Fruit fly (Drosophila melanogaster) whole organism, prepupa: Measurements from ENCODE around the gene bol.

Experiments
- Blimp-1 ChIP-seq: fragments of 200-800 bp; sonication (Bioruptor generic); optimal IDR thresholded peaks from 3 replicates; lab custom pipeline; 2017; ENCODE audit warnings: missing biosample characterization, missing genetic modification characterization, mild to moderate bottlenecking, moderate library complexity, missing genetic modification reagents
- CG10631 ChIP-seq: fragments of 200-800 bp; sonication (Bioruptor generic); optimal IDR thresholded peaks from 2 replicates; lab custom pipeline; 2016; ENCODE audit warnings: missing biosample characterization, missing genetic modification characterization
- CG10669 ChIP-seq: fragments of 200-800 bp; sonication (Bioruptor generic); optimal IDR thresholded peaks from 3 replicates; lab custom pipeline; 2018; ENCODE audit warnings: missing biosample characterization, mild to moderate bottlenecking, missing genetic modification characterization, moderate library complexity
- CG11762 ChIP-seq: fragments of 200-800 bp; sonication (Bioruptor generic); optimal IDR thresholded peaks from 3 replicates; lab custom pipeline; 2016; ENCODE audit warnings: missing biosample characterization, missing genetic modification characterization; ENCODE audit not compliant: insufficient read depth
- CG15336 ChIP-seq: fragments of 200-800 bp; sonication (Bioruptor generic); IDR thresholded peaks from 2 replicates; pipeline ENCODE4 v1.3.6; 2022; ENCODE audit warnings: missing biosample characterization, missing genetic modification characterization
- CG1621 ChIP-seq: fragments of 200-800 bp; sonication (Bioruptor generic); optimal IDR thresholded peaks from 3 replicates; lab custom pipeline; 2018; ENCODE audit warnings: missing biosample characterization, mild to moderate bottlenecking, missing genetic modification characterization
- CG3032 ChIP-seq: fragments of 200-800 bp; optimal IDR thresholded peaks from 2 replicates; lab custom pipeline; 2019; ENCODE audit warnings: missing biosample characterization, mild to moderate bottlenecking, missing genetic modification characterization, moderate library complexity
- CG31627 ChIP-seq: fragments of 200-800 bp; sonication (Bioruptor generic); optimal IDR thresholded peaks from 3 replicates; lab custom pipeline; 2016; ENCODE audit warnings: missing biosample characterization, missing genetic modification characterization
- CG3919 ChIP-seq: fragments of 200-800 bp; sonication (Bioruptor generic); optimal IDR thresholded peaks from 3 replicates; lab custom pipeline; 2016; ENCODE audit warnings: missing biosample characterization, missing genetic modification characterization
- CG4318 ChIP-seq: fragments of 200-800 bp; sonication (Bioruptor generic); optimal IDR thresholded peaks from 3 replicates; lab custom pipeline; 2017; ENCODE audit warnings: missing biosample characterization, mild to moderate bottlenecking, missing genetic modification characterization
- CG6163 ChIP-seq: fragments of 200-800 bp; sonication (Bioruptor generic); IDR thresholded peaks from 3 replicates; pipeline ENCODE4 v1.3.6; 2022; ENCODE audit warnings: missing biosample characterization, missing genetic modification characterization
- CG6808 ChIP-seq: fragments of 200-800 bp; sonication (Bioruptor generic); optimal IDR thresholded peaks from 3 replicates; lab custom pipeline; 2017; ENCODE audit warnings: missing biosample characterization, missing genetic modification characterization, mild to moderate bottlenecking, moderate library complexity, missing genetic modification reagents
- CG6854 ChIP-seq: fragments of 200-800 bp; sonication (Bioruptor generic); optimal IDR thresholded peaks from 2 replicates; lab custom pipeline; 2017; ENCODE audit warnings: missing biosample characterization, mild to moderate bottlenecking, missing genetic modification characterization
- CG7368 ChIP-seq: fragments of 200-800 bp; sonication (Bioruptor generic); optimal IDR thresholded peaks from 3 replicates; lab custom pipeline; 2016; ENCODE audit warnings: missing biosample characterization, missing genetic modification characterization
- CG8319 ChIP-seq: fragments of 200-800 bp; sonication (Bioruptor generic); optimal IDR thresholded peaks from 3 replicates; lab custom pipeline; 2016; ENCODE audit warnings: missing biosample characterization, missing genetic modification characterization
- CG8632 ChIP-seq: fragments of 200-800 bp; sonication (Bioruptor generic); optimal IDR thresholded peaks from 3 replicates; lab custom pipeline; 2016; ENCODE audit warnings: missing biosample characterization, missing genetic modification characterization
- Eip93F ChIP-seq: fragments of 200-800 bp; sonication (Bioruptor generic); optimal IDR thresholded peaks from 2 replicates; lab custom pipeline; 2016; ENCODE audit warnings: missing biosample characterization, mild to moderate bottlenecking, missing genetic modification characterization
- Ets96B ChIP-seq: fragments of 200-800 bp; optimal IDR thresholded peaks from 2 replicates; lab custom pipeline; 2019; ENCODE audit warnings: missing biosample characterization, mild to moderate bottlenecking, missing genetic modification characterization, moderate library complexity
- Gug ChIP-seq: fragments of 200-800 bp; sonication (Bioruptor generic); IDR thresholded peaks from 2 replicates; pipeline ENCODE4 v1.3.6; 2022; ENCODE audit warnings: missing biosample characterization, missing genetic modification characterization
- Hr38 ChIP-seq: sonication (Bioruptor generic); optimal IDR thresholded peaks from 2 replicates; lab custom pipeline; 2016; ENCODE audit warnings: missing biosample characterization, missing genetic modification characterization
- Hr39 ChIP-seq: fragments of 200-800 bp; sonication (Bioruptor generic); optimal IDR thresholded peaks from 2 replicates; lab custom pipeline; 2016; ENCODE audit warnings: missing biosample characterization, missing genetic modification characterization
- Hr4 ChIP-seq: fragments of 200-800 bp; sonication (Bioruptor generic); optimal IDR thresholded peaks from 3 replicates; lab custom pipeline; 2016; ENCODE audit warnings: missing biosample characterization, missing genetic modification characterization
- Lpt ChIP-seq: fragments of 200-800 bp; sonication (Bioruptor generic); optimal IDR thresholded peaks from 3 replicates; lab custom pipeline; 2016; ENCODE audit warnings: missing biosample characterization, missing genetic modification characterization
- Met ChIP-seq: fragments of 200-800 bp; sonication (Bioruptor generic); optimal IDR thresholded peaks from 3 replicates; lab custom pipeline; 2016; ENCODE audit warnings: missing biosample characterization, missing genetic modification characterization
- OdsH ChIP-seq: fragments of 200-800 bp; sonication (Bioruptor generic); optimal IDR thresholded peaks from 3 replicates; lab custom pipeline; 2016; ENCODE audit warnings: missing biosample characterization, missing genetic modification characterization
- Smox ChIP-seq: fragments of 200-800 bp; sonication (Bioruptor generic); optimal IDR thresholded peaks from 3 replicates; lab custom pipeline; 2016; ENCODE audit warnings: missing biosample characterization, missing genetic modification characterization
- Sox102F ChIP-seq: fragments of 200-800 bp; sonication (Bioruptor generic); optimal IDR thresholded peaks from 2 replicates; lab custom pipeline; 2016; ENCODE audit warnings: missing biosample characterization, mild to moderate bottlenecking, missing genetic modification characterization
- Sox14 ChIP-seq: fragments of 200-800 bp; sonication (Bioruptor generic); optimal IDR thresholded peaks from 3 replicates; lab custom pipeline; 2016; ENCODE audit warnings: missing biosample characterization, missing genetic modification characterization
- Sox15 ChIP-seq: fragments of 200-800 bp; sonication (Bioruptor generic); optimal IDR thresholded peaks from 3 replicates; lab custom pipeline; 2016; ENCODE audit warnings: missing biosample characterization, missing genetic modification characterization
- acj6 ChIP-seq: fragments of 200-800 bp; sonication (Bioruptor generic); optimal IDR thresholded peaks from 3 replicates; lab custom pipeline; 2016; ENCODE audit warnings: missing biosample characterization, missing genetic modification characterization
- dsx ChIP-seq: fragments of 200-800 bp; optimal IDR thresholded peaks from 3 replicates; lab custom pipeline; 2019; ENCODE audit warnings: missing biosample characterization, mild to moderate bottlenecking, missing genetic modification characterization, moderate library complexity; ENCODE audit not compliant: poor library complexity, severe bottlenecking
- eg ChIP-seq: fragments of 200-800 bp; sonication (Bioruptor generic); IDR thresholded peaks from 3 replicates; pipeline ENCODE4 v1.3.6; 2022; ENCODE audit warnings: missing biosample characterization, missing genetic modification characterization
- esn ChIP-seq: fragments of 200-800 bp; sonication (Bioruptor generic); optimal IDR thresholded peaks from 2 replicates; lab custom pipeline; 2016; ENCODE audit warnings: missing biosample characterization, mild to moderate bottlenecking, missing genetic modification characterization, moderate library complexity
- fd59A ChIP-seq: fragments of 200-800 bp; sonication (Bioruptor generic); optimal IDR thresholded peaks from 2 replicates; lab custom pipeline; 2017; ENCODE audit warnings: missing biosample characterization, mild to moderate bottlenecking, missing genetic modification characterization, missing genetic modification reagents
- fd85E ChIP-seq: fragments of 200-800 bp; sonication (Bioruptor generic); optimal IDR thresholded peaks from 3 replicates; lab custom pipeline; 2016; ENCODE audit warnings: missing biosample characterization, missing genetic modification characterization
- fkh ChIP-seq: fragments of 200-800 bp; sonication (Bioruptor generic); optimal IDR thresholded peaks from 3 replicates; lab custom pipeline; 2017; ENCODE audit warnings: missing biosample characterization, mild to moderate bottlenecking, missing genetic modification characterization, moderate library complexity
- lz ChIP-seq: fragments of 200-800 bp; sonication (Bioruptor generic); optimal IDR thresholded peaks from 3 replicates; lab custom pipeline; 2016; ENCODE audit warnings: missing biosample characterization, missing genetic modification characterization
- net ChIP-seq: fragments of 200-800 bp; sonication (Bioruptor generic); optimal IDR thresholded peaks from 3 replicates; lab custom pipeline; 2016; ENCODE audit warnings: missing biosample characterization, missing genetic modification characterization
- pdm3 ChIP-seq: fragments of 200-800 bp; sonication (Bioruptor generic); optimal IDR thresholded peaks from 3 replicates; lab custom pipeline; 2016; ENCODE audit warnings: missing biosample characterization, missing genetic modification characterization
- salr ChIP-seq, 2 experiments: fragments of 200-800 bp; sonication (Bioruptor generic); optimal IDR thresholded peaks; 3 replicates each; lab custom pipeline; 2016 to 2018; ENCODE audit warnings: missing biosample characterization in 2 of 2, missing genetic modification characterization in 2 of 2, mild to moderate bottlenecking in 1 of 2
- spab ChIP-seq: fragments of 200-800 bp; sonication (Bioruptor generic); optimal IDR thresholded peaks from 2 replicates; lab custom pipeline; 2017; ENCODE audit warnings: missing biosample characterization, mild to moderate bottlenecking, missing genetic modification characterization, missing genetic modification reagents
- ss ChIP-seq, 2 experiments: fragments of 200-800 bp; sonication (Bioruptor generic); optimal IDR thresholded peaks; 2 replicates in 1 of 2; 3 replicates in 1 of 2; lab custom pipeline; 2017 to 2018; ENCODE audit warnings: mild to moderate bottlenecking in 2 of 2, missing biosample characterization in 2 of 2, missing genetic modification characterization in 2 of 2, moderate library complexity in 1 of 2
- svp ChIP-seq: fragments of 200-800 bp; sonication (Bioruptor generic); peaks from one replicate; lab custom pipeline; 2016; ENCODE audit warnings: missing biosample characterization, missing genetic modification characterization
- topi ChIP-seq: fragments of 200-800 bp; sonication (Bioruptor generic); optimal IDR thresholded peaks from 3 replicates; lab custom pipeline; 2016; ENCODE audit warnings: missing biosample characterization, missing genetic modification characterization
- vri ChIP-seq: fragments of 200-800 bp; sonication (Bioruptor generic); optimal IDR thresholded peaks from 3 replicates; lab custom pipeline; 2016; ENCODE audit warnings: missing biosample characterization, mild to moderate bottlenecking, missing genetic modification characterization

The bol gene

dm6 chr3L:9074882-9075281, 59.3 kb downstream of the bol start:
- TF ChIP-seq svp (GFP tag; lab: Kevin White, UChicago), result peak; percentile 88
- TF ChIP-seq fd85E (GFP tag; lab: Kevin White, UChicago), result no peak
- no peak for TF ChIP-seq CG10669 (GFP tag; lab: Kevin White, UChicago)

DNA sequence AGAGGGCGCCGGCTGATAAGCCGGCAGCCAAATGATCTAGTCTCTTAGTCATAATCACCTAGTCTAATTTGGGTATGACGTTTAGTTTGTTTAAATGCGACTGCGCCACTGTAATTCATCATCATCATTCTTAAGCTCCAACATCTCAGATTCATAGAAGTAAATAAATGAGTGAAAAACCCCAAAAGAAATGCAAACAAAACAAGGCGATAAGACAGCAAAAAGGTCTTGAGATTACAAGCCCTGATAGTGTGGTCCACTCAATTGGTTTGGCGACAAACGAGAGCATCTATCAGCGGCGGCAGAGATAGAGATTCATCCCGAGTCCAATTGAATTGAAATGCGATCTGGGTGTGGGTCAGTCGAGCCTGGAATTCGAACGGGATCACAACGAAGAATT, 59.9 kb downstream of the bol start, which contains the start of gene teq:
Gene teq, plus strand, starts transcription at position 359 of the 400 bp plus-strand sequence.
- TF ChIP-seq svp (GFP tag; lab: Kevin White, UChicago) (peak; percentile 81), Blimp-1 (GFP tag; lab: Kevin White, UChicago) (no peak), dsx (GFP tag; lab: Kevin White, UChicago) (no peak), fkh (GFP tag; lab: Kevin White, UChicago) (peak; percentile 6)

dm6 chr3L:9072731-9073385, 61.3 kb downstream of the bol start, which contains the start of the genes CG4911 and CG4942:
CG4911 (minus strand) TSS chr3L:9072731.
CG4942 (plus strand) TSS chr3L:9073105.
- TF ChIP-seq CG31627 (GFP tag; lab: Kevin White, UChicago) (peak; percentile 83), CG6808 (GFP tag; lab: Kevin White, UChicago) (no peak), Blimp-1 (GFP tag; lab: Kevin White, UChicago) (peak; percentile 18), CG3032 (peak; percentile 70), OdsH (GFP tag; lab: Kevin White, UChicago) (peak; percentile 67), ss (GFP tag; optimal IDR thresholded peaks at IDR 0.05; lab: Kevin White, UChicago) (no peak), fd85E (GFP tag; lab: Kevin White, UChicago) (no peak), lz (GFP tag; lab: Kevin White, UChicago) (peak; percentile 60), Sox102F (GFP tag; lab: Kevin White, UChicago) (peak; percentile 55), vri (peak; percentile 65), Lpt (peak; percentile 22), net (GFP tag; lab: Kevin White, UChicago) (no peak), eg (GFP tag; lab: Robert Waterston, UW) (peak; percentile 81), CG6163 (GFP tag; lab: Robert Waterston, UW) (peak; percentile 55; the same call in 1 of the 3 replicates), fd59A (GFP tag; lab: Kevin White, UChicago) (peak; percentile 15), CG8632 (GFP tag; lab: Kevin White, UChicago) (peak; percentile 39), Gug (peak; percentile 57), CG6854 (GFP tag; lab: Kevin White, UChicago) (no peak), spab (GFP tag; lab: Kevin White, UChicago) (no peak), CG8319 (GFP tag; lab: Kevin White, UChicago) (peak; percentile 46), Ets96B (peak; percentile 40), CG11762 (GFP tag; lab: Kevin White, UChicago) (peak; percentile 47), CG7368 (GFP tag; lab: Kevin White, UChicago) (no peak), acj6 (GFP tag; lab: Kevin White, UChicago) (peak; percentile 72), salr (GFP tag; optimal IDR thresholded peaks at IDR 0.05; lab: Kevin White, UChicago) (peak in 1 of 2 experiments; percentile 65), Sox14 (peak; percentile 79), CG3919 (GFP tag; lab: Kevin White, UChicago) (peak; percentile 53), Smox (no peak), Met (GFP tag; lab: Kevin White, UChicago) (peak; percentile 68), CG15336 (GFP tag; lab: Robert Waterston, UW) (peak; percentile 52; the same call in 1 of the 2 replicates), CG10631 (GFP tag; lab: Kevin White, UChicago) (peak; percentile 62), Hr39 (GFP tag; lab: Kevin White, UChicago) (peak; percentile 87), CG10669 (GFP tag; lab: Kevin White, UChicago) (no peak), CG4318 (peak; percentile 37), fkh (GFP tag; lab: Kevin White, UChicago) (peak; percentile 2), esn (GFP tag; lab: Kevin White, UChicago) (peak; percentile 64), Eip93F (GFP tag; lab: Kevin White, UChicago) (no peak), Hr38 (GFP tag; lab: Kevin White, UChicago) (no peak), CG1621 (tag; lab: Kevin White, UChicago) (no peak), Hr4 (peak; percentile 82), pdm3 (peak; percentile 74), topi (peak; percentile 48), svp (GFP tag; lab: Kevin White, UChicago) (peak; percentile 78), Sox15 (GFP tag; lab: Kevin White, UChicago) (peak; percentile 70)
